Worm (Caenorhabditis elegans): Measurements from ENCODE around the gene F17C11.4.

F17C11.4 gene

ce11 chrV:10954832-10955231, 3.2 kb downstream of the F17C11.4 start, which contains the start of gene F17C11.6:
Gene F17C11.6, plus strand, starts transcription at chrV:10955121.
- no peak for TF ChIP-seq Y116A8C.19 (tag; optimal IDR thresholded peaks at IDR 0.05; ENCODE audit: borderline replicate concordance)
- TF ChIP-seq ztf-4 (tag; optimal IDR thresholded peaks at IDR 0.05), result no peak
- TF ChIP-seq vab-15 (tag; optimal IDR thresholded peaks at IDR 0.05), result no peak
- TF ChIP-seq nhr-47 (tag; optimal IDR thresholded peaks at IDR 0.05), result no peak
- TF ChIP-seq nhr-20 (tag; optimal IDR thresholded peaks at IDR 0.05), result no peak
- no peak for TF ChIP-seq alr-1 (tag; optimal IDR thresholded peaks at IDR 0.05; ENCODE audit: borderline replicate concordance)
- no peak for TF ChIP-seq C04F5.9 (tag; optimal IDR thresholded peaks at IDR 0.05)
- TF ChIP-seq fkh-10 (GFP tag; optimal IDR thresholded peaks at IDR 0.05), result no peak
- TF ChIP-seq nhr-77 (tag; optimal IDR thresholded peaks at IDR 0.05), result no peak
- TF ChIP-seq ama-1 (optimal IDR thresholded peaks at IDR 0.05), result no peak
- TF ChIP-seq elt-2 (tag; optimal IDR thresholded peaks at IDR 0.05), result no peak
- TF ChIP-seq unc-62 (GFP tag; optimal IDR thresholded peaks at IDR 0.05), result no peak
- no peak for TF ChIP-seq mef-2 (tag; optimal IDR thresholded peaks at IDR 0.05)
- no peak for TF ChIP-seq lin-13 (GFP tag; optimal IDR thresholded peaks at IDR 0.05)
- TF ChIP-seq elt-3 (tag; optimal IDR thresholded peaks at IDR 0.05), result no peak
- no peak for TF ChIP-seq lin-14 (GFP tag; optimal IDR thresholded peaks at IDR 0.05)
- TF ChIP-seq ztf-11 (tag; optimal IDR thresholded peaks at IDR 0.05), result no peak
- TF ChIP-seq xbp-1 (tag; optimal IDR thresholded peaks at IDR 0.05), result no peak
- TF ChIP-seq nhr-84 (tag; optimal IDR thresholded peaks at IDR 0.05), result no peak
- no peak for TF ChIP-seq ceh-82 (tag; optimal IDR thresholded peaks at IDR 0.05)

- TF ChIP-seq jun-1 (tag; optimal IDR thresholded peaks at IDR 0.05), result no peak
- TF ChIP-seq elt-2 (tag; optimal IDR thresholded peaks at IDR 0.05), result peak; percentile 11
- TF ChIP-seq efl-1 (optimal IDR thresholded peaks at IDR 0.05), result no peak
- TF ChIP-seq efl-1 (GFP tag; optimal IDR thresholded peaks at IDR 0.05 in 1 of 2), result peak in 1 of 2 experiments; percentile 34
Observed at ce11 chrV:10955681-10956476, 4.2 kb downstream of the F17C11.4 start, which contains the start of gene F17C11.13. Gene F17C11.13, plus strand, starts transcription at chrV:10955923.

- TF ChIP-seq unc-98 (GFP tag; IDR thresholded peaks at IDR 0.05), result no peak
- TF ChIP-seq nhr-28 (tag; optimal IDR thresholded peaks at IDR 0.05), result no peak
- TF ChIP-seq lin-39 (tag; optimal IDR thresholded peaks at IDR 0.05), result no peak
- TF ChIP-seq nhr-47 (tag; optimal IDR thresholded peaks at IDR 0.05), result peak; percentile 35
- TF ChIP-seq ets-5 (GFP tag; IDR thresholded peaks at IDR 0.05), result no peak
- no peak for TF ChIP-seq efl-1 (optimal IDR thresholded peaks at IDR 0.05)
- TF ChIP-seq efl-1 (GFP tag; optimal IDR thresholded peaks at IDR 0.05 in 1 of 2), result peak in 1 of 2 experiments; percentile 89
- TF ChIP-seq aly-2 (tag; optimal IDR thresholded peaks at IDR 0.05), result peak; percentile 44
- peak; percentile 14 for TF ChIP-seq snu-23 (GFP tag; optimal IDR thresholded peaks at IDR 0.05)
- no peak for TF ChIP-seq ceh-90 (tag; optimal IDR thresholded peaks at IDR 0.05)
- TF ChIP-seq hlh-17 (GFP tag; optimal IDR thresholded peaks at IDR 0.05; ENCODE audit: borderline replicate concordance), result no peak
- peak; percentile 44 for TF ChIP-seq nhr-71 (tag; optimal IDR thresholded peaks at IDR 0.05)
- peak; percentile 58 for TF ChIP-seq nhr-85 (tag)
- TF ChIP-seq lsy-2 (tag; optimal IDR thresholded peaks at IDR 0.05), result peak in 1 of 2 experiments; percentile 22
- TF ChIP-seq mab-9 (GFP tag; IDR thresholded peaks at IDR 0.05), result no peak
- TF ChIP-seq nhr-90 (tag; optimal IDR thresholded peaks at IDR 0.05; ENCODE audit: poor library complexity), result peak; percentile 50
- TF ChIP-seq mdl-1 (tag; optimal IDR thresholded peaks at IDR 0.05), result no peak
- TF ChIP-seq snpc-4 (tag; optimal IDR thresholded peaks at IDR 0.05), result no peak
- TF ChIP-seq ztf-4 (tag; optimal IDR thresholded peaks at IDR 0.05), result peak; percentile 33
- TF ChIP-seq tbx-2 (tag; optimal IDR thresholded peaks at IDR 0.05), result peak; percentile 20
- TF ChIP-seq elt-2 (tag; optimal IDR thresholded peaks at IDR 0.05), result peak; percentile 15
- TF ChIP-seq nhr-20 (tag; optimal IDR thresholded peaks at IDR 0.05), result peak; percentile 15
- no peak for TF ChIP-seq nhr-237 (tag; optimal IDR thresholded peaks at IDR 0.05)
Observed at ce11 chrV:10958322-10958900, 6.8 kb downstream of the F17C11.4 start, which contains the start of gene pigt-1. Gene pigt-1, minus strand, starts transcription at chrV:10958821.
